Worm (Caenorhabditis elegans): ENCODE data around the gene str-151.

- TF ChIP-seq cnd-1 (tag; optimal IDR thresholded peaks at IDR 0.05) (no peak), unc-39 (tag; optimal IDR thresholded peaks at IDR 0.05) (no peak), unc-62 (GFP tag; optimal IDR thresholded peaks at IDR 0.05) (no peak), snpc-4 (tag; optimal IDR thresholded peaks at IDR 0.05) (no peak), pha-4 (tag; optimal IDR thresholded peaks at IDR 0.05) (no peak), nhr-28 (tag; optimal IDR thresholded peaks at IDR 0.05) (no peak), ceh-83 (GFP tag; optimal IDR thresholded peaks at IDR 0.05) (no peak), nhr-76 (tag; optimal IDR thresholded peaks at IDR 0.05) (no peak), lsy-2 (tag; optimal IDR thresholded peaks at IDR 0.05) (no peak)
Measured at ce11 chrV:16580424-16580823, 4.4 kb downstream of the str-151 start, which contains the start of gene nhr-271.

Data from whole organism, mixed stage, embryonic.